Worm (Caenorhabditis elegans): ENCODE measurements around the gene lir-1.

DNA sequence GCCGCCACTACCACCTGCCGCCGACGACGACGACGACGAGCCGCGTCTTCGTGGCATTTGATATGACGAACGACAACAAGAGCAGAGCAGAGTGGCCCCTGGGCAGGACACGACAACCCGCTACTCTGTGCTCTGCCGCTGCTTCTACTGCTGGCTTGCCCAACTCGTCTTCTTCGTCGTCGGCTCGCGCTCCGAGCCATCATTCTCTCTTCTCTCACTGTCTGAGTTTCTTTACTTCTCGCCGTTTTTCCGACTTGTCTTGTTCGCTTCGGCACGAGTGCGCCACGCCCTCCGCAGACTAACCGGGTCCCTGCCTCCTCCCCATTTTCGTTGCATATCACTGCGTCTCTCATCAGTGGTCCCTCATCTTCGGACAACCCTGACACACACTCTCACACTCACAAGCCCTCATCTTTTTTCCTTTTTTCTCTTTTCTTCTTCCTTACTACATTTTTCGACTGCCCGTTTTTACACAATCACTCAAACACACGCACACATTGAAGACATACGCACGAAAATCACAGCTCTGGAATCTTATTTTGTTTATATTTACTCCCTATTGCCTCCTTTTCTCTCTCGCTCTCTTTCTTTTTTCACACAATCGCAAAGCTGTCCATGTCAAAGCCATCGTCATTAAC lies 29.7 kb upstream of the lir-1 start:
- TF ChIP-seq him-1 (tag; optimal IDR thresholded peaks at IDR 0.05) (peak; percentile 81), W03F9.2 (tag; optimal IDR thresholded peaks at IDR 0.05) (no peak), dao-5 (tag; optimal IDR thresholded peaks at IDR 0.05) (no peak)
